Worm (Caenorhabditis elegans) whole organism, L1 larva: Measurements from ENCODE around the gene scpl-4.

ENCODE experiments used
- C04F5.9 ChIP-seq: sonication (generic microtip); optimal IDR thresholded peaks from 2 replicates; lab custom pipeline; 2016; ENCODE audit warnings: missing genetic modification characterization, missing compliant biosample characterization
- C16A3.4 ChIP-seq: fragments of 150-350 bp; optimal IDR thresholded peaks from 2 replicates; lab custom pipeline; 2014; ENCODE audit warnings: missing biosample characterization, missing genetic modification characterization
- C34B4.2 ChIP-seq: sonication (generic microtip); optimal IDR thresholded peaks from 2 replicates; lab custom pipeline; 2017; ENCODE audit warnings: mild to moderate bottlenecking, missing genetic modification characterization, missing compliant biosample characterization
- F16B12.6 ChIP-seq: fragments of 150-350 bp; optimal IDR thresholded peaks from 2 replicates; lab custom pipeline; 2014; ENCODE audit warnings: missing biosample characterization, missing genetic modification characterization
- aha-1 ChIP-seq: fragments of 150-350 bp; optimal IDR thresholded peaks from 2 replicates; lab custom pipeline; 2014; ENCODE audit warnings: missing biosample characterization, missing genetic modification characterization
- alr-1 ChIP-seq: fragments of 200-800 bp; sonication (Bioruptor generic); optimal IDR thresholded peaks from 2 replicates; lab custom pipeline; 2018; ENCODE audit warnings: borderline replicate concordance, mild to moderate bottlenecking, missing genetic modification characterization, missing compliant biosample characterization
- ceh-82 ChIP-seq, 3 experiments: fragments of 150-350 bp in 1 of 3; sonication (generic microtip) in 2 of 3; optimal IDR thresholded peaks; 2 replicates each; lab custom pipeline; 2014 to 2017; ENCODE audit warnings: missing biosample characterization in 3 of 3, missing genetic modification characterization in 3 of 3
- dpl-1 ChIP-seq, 3 experiments: fragments of 150-350 bp in 2 of 3; sonication (generic microtip) in 1 of 3; optimal IDR thresholded peaks; 2 replicates each; lab custom pipeline; 2014 to 2017; ENCODE audit warnings: missing biosample characterization in 3 of 3, missing genetic modification characterization in 3 of 3, missing genetic modification reagents in 3 of 3
- dsc-1 ChIP-seq: sonication (generic microtip); optimal IDR thresholded peaks from 2 replicates; lab custom pipeline; 2016; ENCODE audit warnings: mild to moderate bottlenecking, missing genetic modification characterization, missing compliant biosample characterization
- efl-3 ChIP-seq: fragments of 200-800 bp; sonication (Bioruptor generic); optimal IDR thresholded peaks from 2 replicates; lab custom pipeline; 2018; ENCODE audit warnings: mild to moderate bottlenecking, missing genetic modification characterization, missing compliant biosample characterization
- egl-13 ChIP-seq: sonication (generic microtip); optimal IDR thresholded peaks from 2 replicates; lab custom pipeline; 2016; ENCODE audit warnings: missing genotype, missing genetic modification reagents, missing genetic modification characterization, missing compliant biosample characterization
- egl-27 ChIP-seq, 2 experiments: fragments of 150-350 bp in 1 of 2; sonication (generic microtip); optimal IDR thresholded peaks; 3 replicates each; lab custom pipeline; 2017 to 2018; ENCODE audit warnings: missing biosample characterization in 2 of 2, missing genetic modification characterization in 2 of 2, missing genetic modification reagents in 2 of 2
- elt-3 ChIP-seq, 6 experiments: fragments of 150-350 bp in 1 of 6; sonication (generic microtip); optimal IDR thresholded peaks; 2 replicates each; lab custom pipeline; 2017 to 2018; ENCODE audit warnings: missing biosample characterization in 6 of 6, missing genetic modification characterization in 6 of 6, inconsistent platforms in 1 of 6
- fkh-10 ChIP-seq: sonication (generic microtip); optimal IDR thresholded peaks from 2 replicates; lab custom pipeline; 2017; ENCODE audit warnings: missing biosample characterization, missing genetic modification reagents, missing genetic modification characterization
- fkh-4 ChIP-seq: sonication (generic microtip); optimal IDR thresholded peaks from 2 replicates; lab custom pipeline; 2016; ENCODE audit warnings: missing compliant biosample characterization, missing genetic modification characterization, borderline replicate concordance
- grh-1 ChIP-seq: fragments of 200-800 bp; sonication (Bioruptor generic); IDR thresholded peaks from 2 replicates; pipeline ENCODE4 v1.3.6; 2022; ENCODE audit warnings: missing genetic modification reagents, missing genetic modification characterization, missing compliant biosample characterization
- hlh-17 ChIP-seq: fragments of 200-800 bp; sonication (Bioruptor generic); optimal IDR thresholded peaks from 2 replicates; lab custom pipeline; 2018; ENCODE audit warnings: missing genetic modification characterization, mild to moderate bottlenecking, missing compliant biosample characterization, moderate library complexity, borderline replicate concordance
- irx-1 ChIP-seq: sonication (generic microtip); optimal IDR thresholded peaks from 2 replicates; lab custom pipeline; 2016; ENCODE audit warnings: missing genetic modification characterization, missing compliant biosample characterization
- isw-1 ChIP-seq: fragments of 200-800 bp; sonication (Bioruptor generic); IDR thresholded peaks from 2 replicates; pipeline ENCODE4 v1.3.6; 2022; ENCODE audit warnings: missing genetic modification characterization, missing compliant biosample characterization
- lin-13 ChIP-seq: fragments of 150-350 bp; optimal IDR thresholded peaks from 2 replicates; lab custom pipeline; 2014; ENCODE audit warnings: missing biosample characterization, missing genetic modification reagents, missing genetic modification characterization
- lin-14 ChIP-seq: fragments of 200-800 bp; sonication (Bioruptor generic); optimal IDR thresholded peaks from 2 replicates; lab custom pipeline; 2018; ENCODE audit warnings: mild to moderate bottlenecking, missing genetic modification characterization, moderate library complexity, missing compliant biosample characterization
- lin-15B ChIP-seq: fragments of 150-350 bp; sonication (generic microtip); optimal IDR thresholded peaks from 3 replicates; lab custom pipeline; 2014; ENCODE audit warnings: missing biosample characterization, missing genetic modification characterization
- lin-39 ChIP-seq: fragments of 150-350 bp; optimal IDR thresholded peaks from 2 replicates; lab custom pipeline; 2014; ENCODE audit warnings: missing biosample characterization, missing genetic modification reagents, missing genetic modification characterization
- mdl-1 ChIP-seq, 2 experiments: fragments of 150-350 bp; optimal IDR thresholded peaks; 2 replicates each; lab custom pipeline; 2014 to 2017; ENCODE audit warnings: missing biosample characterization in 2 of 2, missing genetic modification characterization in 2 of 2, inconsistent platforms in 1 of 2
- mef-2 ChIP-seq: fragments of 150-350 bp; optimal IDR thresholded peaks from 2 replicates; lab custom pipeline; 2014; ENCODE audit warnings: missing biosample characterization, missing genetic modification characterization
- mep-1 ChIP-seq: fragments of 150-350 bp; optimal IDR thresholded peaks from 2 replicates; lab custom pipeline; 2014; ENCODE audit warnings: missing biosample characterization, missing genetic modification characterization
- nhr-20 ChIP-seq: sonication (generic microtip); optimal IDR thresholded peaks from 2 replicates; lab custom pipeline; 2016; ENCODE audit warnings: mild to moderate bottlenecking, missing genetic modification characterization, missing compliant biosample characterization
- nhr-47 ChIP-seq: sonication (generic microtip); optimal IDR thresholded peaks from 2 replicates; lab custom pipeline; 2016; ENCODE audit warnings: mild to moderate bottlenecking, missing genetic modification characterization, moderate library complexity, missing compliant biosample characterization
- nhr-84 ChIP-seq: sonication (generic microtip); optimal IDR thresholded peaks from 2 replicates; lab custom pipeline; 2017; ENCODE audit warnings: missing biosample characterization, missing genetic modification characterization
- pag-3 ChIP-seq: sonication (generic microtip); optimal IDR thresholded peaks from 2 replicates; lab custom pipeline; 2017; ENCODE audit warnings: missing genetic modification characterization, mild to moderate bottlenecking, missing compliant biosample characterization, antibody characterized with exemption, borderline replicate concordance; ENCODE audit not compliant: insufficient read depth
- pax-3 ChIP-seq: fragments of 200-800 bp; sonication (Bioruptor generic); optimal IDR thresholded peaks from 2 replicates; lab custom pipeline; 2018; ENCODE audit warnings: mild to moderate bottlenecking, missing genetic modification characterization, moderate library complexity, missing compliant biosample characterization
- skn-1 ChIP-seq: fragments of 150-350 bp; optimal IDR thresholded peaks from 2 replicates; lab custom pipeline; 2014; ENCODE audit warnings: missing biosample characterization, missing genetic modification characterization
- sup-37 ChIP-seq: fragments of 200-800 bp; sonication (Bioruptor generic); optimal IDR thresholded peaks from 2 replicates; lab custom pipeline; 2018; ENCODE audit warnings: mild to moderate bottlenecking, missing genetic modification characterization, missing compliant biosample characterization
- swsn-7 ChIP-seq: sonication (generic microtip); optimal IDR thresholded peaks from 2 replicates; lab custom pipeline; 2016; ENCODE audit warnings: missing genetic modification characterization, missing compliant biosample characterization
- tbx-2 ChIP-seq: sonication (generic microtip); optimal IDR thresholded peaks from 2 replicates; lab custom pipeline; 2016; ENCODE audit warnings: missing genetic modification characterization, missing compliant biosample characterization
- tlp-1 ChIP-seq: fragments of 150-350 bp; optimal IDR thresholded peaks from 2 replicates; lab custom pipeline; 2014; ENCODE audit warnings: missing biosample characterization, missing genetic modification characterization
- unc-30 ChIP-seq: sonication (generic microtip); optimal IDR thresholded peaks from 2 replicates; lab custom pipeline; 2017; ENCODE audit warnings: missing biosample characterization, missing genetic modification characterization
- unc-62 ChIP-seq: fragments of 150-350 bp; optimal IDR thresholded peaks from 2 replicates; lab custom pipeline; 2014; ENCODE audit warnings: missing biosample characterization, missing genetic modification reagents, missing genetic modification characterization
- vab-15 ChIP-seq: sonication (generic microtip); optimal IDR thresholded peaks from 2 replicates; lab custom pipeline; 2017; ENCODE audit warnings: missing genotype, mild to moderate bottlenecking, missing genetic modification characterization, missing compliant biosample characterization
- zip-4 ChIP-seq: fragments of 200-800 bp; sonication (Bioruptor generic); optimal IDR thresholded peaks from 2 replicates; lab custom pipeline; 2018; ENCODE audit warnings: mild to moderate bottlenecking, missing genetic modification characterization, moderate library complexity, missing compliant biosample characterization
- ztf-4 ChIP-seq: fragments of 150-350 bp; optimal IDR thresholded peaks from 2 replicates; lab custom pipeline; 2014; ENCODE audit warnings: missing biosample characterization, missing genetic modification characterization

Gene scpl-4

DNA sequence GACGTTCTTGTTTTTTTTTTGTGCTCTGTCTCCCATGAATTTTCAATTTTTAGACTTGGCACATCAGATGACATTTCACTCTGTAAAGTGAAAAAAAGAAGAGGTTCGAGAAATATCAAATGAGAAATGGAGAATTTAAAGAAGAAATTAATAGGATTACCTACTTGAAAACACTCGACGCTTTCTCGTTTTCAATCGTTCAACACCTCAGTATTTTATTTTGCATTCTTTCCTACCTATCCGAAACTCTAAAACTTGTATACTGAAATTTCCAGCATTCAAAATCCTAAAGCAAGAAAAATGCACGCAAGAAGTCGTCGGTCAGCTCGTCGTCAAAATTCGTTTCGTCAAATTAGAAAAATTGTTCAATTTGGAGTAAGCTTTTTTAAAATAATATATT, 36.8 kb downstream of the scpl-4 start, which contains the start of gene kvs-2:
Gene kvs-2, plus strand, starts transcription at position 301 of the 400 bp plus-strand sequence.
- TF ChIP-seq mep-1 (tag; lab: Kevin White, UChicago) = no peak
- no peak for TF ChIP-seq unc-30
- no peak for TF ChIP-seq mef-2 (tag; lab: Kevin White, UChicago)
- no peak for TF ChIP-seq pax-3
- TF ChIP-seq elt-3 (tag; optimal IDR thresholded peaks at IDR 0.05; lab: Kevin White, UChicago) = no peak
- no peak for TF ChIP-seq fkh-10 (GFP tag; lab: Kevin White, UChicago)
- no peak for TF ChIP-seq hlh-17 (GFP tag; lab: Kevin White, UChicago)
- no peak for TF ChIP-seq C16A3.4
- TF ChIP-seq fkh-4 = no peak
- no peak for TF ChIP-seq efl-3 (GFP tag; lab: Kevin White, UChicago)
- no peak for TF ChIP-seq sup-37
- no peak for TF ChIP-seq irx-1 (tag; lab: Kevin White, UChicago)
- TF ChIP-seq nhr-20 (tag; lab: Kevin White, UChicago) = no peak
- TF ChIP-seq ztf-4 (tag; lab: Kevin White, UChicago) = no peak
- no peak for TF ChIP-seq vab-15
- TF ChIP-seq unc-62 = no peak

DNA sequence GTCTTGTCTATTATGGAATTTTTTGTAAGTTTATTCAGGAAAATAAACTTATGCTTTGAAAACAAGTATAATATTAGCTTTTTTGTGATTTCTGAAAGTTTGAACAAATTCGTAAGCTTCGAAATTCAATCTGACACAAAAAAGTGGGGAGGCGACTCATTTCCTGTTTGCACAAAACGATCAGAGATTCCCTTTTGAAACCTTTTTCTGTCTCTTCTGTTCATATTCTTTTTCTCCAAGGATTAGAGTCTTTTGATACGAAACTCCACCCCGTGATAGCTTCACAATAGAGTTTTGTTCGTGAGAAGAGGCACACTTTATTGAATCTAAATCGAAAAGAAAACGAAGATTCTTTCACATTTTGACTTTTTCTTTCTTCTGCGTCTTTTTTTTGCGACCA, 42.1 kb downstream of the scpl-4 start:
- no peak for TF ChIP-seq egl-27 (tag; optimal IDR thresholded peaks at IDR 0.05; lab: Kevin White, UChicago)
- TF ChIP-seq dsc-1 (tag; lab: Kevin White, UChicago) = peak; percentile 19
- peak; percentile 45 for TF ChIP-seq lin-14
- peak; percentile 74 for TF ChIP-seq fkh-10 (GFP tag; lab: Kevin White, UChicago)
- TF ChIP-seq, all 84 proteins: peak for 3

DNA sequence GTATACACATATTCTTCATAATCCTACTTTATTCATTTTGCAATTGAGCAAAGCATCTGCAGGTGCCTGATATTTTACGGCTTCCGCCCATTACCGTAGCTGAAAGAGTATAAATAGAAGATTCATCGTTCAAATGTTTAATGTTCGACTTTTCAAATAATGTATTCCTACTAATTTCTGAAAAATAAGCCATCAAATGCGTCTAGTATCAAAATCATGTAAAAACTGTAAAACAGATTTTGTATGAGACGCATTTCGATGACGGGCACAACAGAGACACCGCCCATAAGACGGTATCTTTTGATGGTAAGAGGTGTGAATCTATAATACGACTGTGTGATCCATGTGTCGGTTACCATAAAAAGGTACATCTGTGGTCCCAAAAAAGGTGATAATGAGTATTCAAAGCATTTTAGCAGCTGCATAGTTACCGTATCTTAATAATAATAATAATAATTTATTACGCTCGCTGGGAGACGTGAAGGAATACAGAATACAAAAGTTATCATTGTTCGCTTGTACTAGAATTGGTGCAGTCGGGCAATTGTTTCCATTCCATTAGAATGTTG, 48.2 kb downstream of the scpl-4 start, which contains the start of the genes C32C4.3 and C32C4.16:
Gene C32C4.3, minus strand, starts transcription at position 101 of the 569 bp plus-strand sequence.
Gene C32C4.16, plus strand, starts transcription at position 519 of the 569 bp plus-strand sequence.
- TF ChIP-seq egl-27 (tag; optimal IDR thresholded peaks at IDR 0.05; lab: Kevin White, UChicago) = no peak
- no peak for TF ChIP-seq irx-1 (tag; lab: Kevin White, UChicago)
- no peak for TF ChIP-seq dsc-1 (tag; lab: Kevin White, UChicago)
- no peak for TF ChIP-seq dpl-1 (GFP tag; optimal IDR thresholded peaks at IDR 0.05; lab: Kevin White, UChicago)
- TF ChIP-seq tlp-1 = no peak
- TF ChIP-seq C04F5.9 = no peak
- TF ChIP-seq F16B12.6 (tag; lab: Kevin White, UChicago) = no peak
- no peak for TF ChIP-seq mdl-1 (tag; optimal IDR thresholded peaks at IDR 0.05; lab: Kevin White, UChicago)
- TF ChIP-seq zip-4 (GFP tag; lab: Kevin White, UChicago) = no peak
- TF ChIP-seq C34B4.2 (tag; lab: Kevin White, UChicago) = no peak
- no peak for TF ChIP-seq lin-13 (GFP tag; lab: Kevin White, UChicago)
- TF ChIP-seq lin-15B (tag; lab: Kevin White, UChicago) = no peak
- TF ChIP-seq alr-1 (tag; lab: Kevin White, UChicago) = no peak
- no peak for TF ChIP-seq mep-1 (tag; lab: Kevin White, UChicago)
- no peak for TF ChIP-seq tbx-2 (tag; lab: Kevin White, UChicago)
- no peak for TF ChIP-seq aha-1 (tag; lab: Kevin White, UChicago)
- no peak for TF ChIP-seq ztf-4 (tag; lab: Kevin White, UChicago)
- no peak for TF ChIP-seq lin-39 (tag; lab: Kevin White, UChicago)
- TF ChIP-seq egl-13 (tag; lab: Kevin White, UChicago) = no peak
- TF ChIP-seq skn-1 (tag; lab: Kevin White, UChicago) = no peak

DNA sequence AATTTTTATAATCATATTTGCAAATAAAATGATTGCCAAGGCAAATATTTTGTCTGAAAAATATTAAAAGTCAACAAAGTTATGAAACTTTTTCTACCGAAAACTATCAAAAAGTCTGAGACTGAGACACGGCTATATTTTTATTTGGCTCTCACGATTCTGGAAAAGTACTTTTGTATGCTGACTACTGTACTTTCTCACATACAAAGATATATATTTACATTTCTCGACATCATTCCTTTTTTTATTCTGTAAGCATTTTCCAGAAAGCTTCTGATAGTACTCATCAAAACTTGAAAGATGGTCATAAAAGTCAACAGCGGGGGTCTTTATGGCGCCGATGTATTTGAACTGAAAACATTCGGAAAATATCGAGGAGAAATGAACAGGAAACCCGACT, 49.2 kb downstream of the scpl-4 start, which contains the start of gene aqp-6:
Gene aqp-6, plus strand, starts transcription at position 301 of the 400 bp plus-strand sequence.
- TF ChIP-seq vab-15 (no peak), irx-1 (tag; lab: Kevin White, UChicago) (no peak), pag-3 (no peak), nhr-84 (no peak), swsn-7 (tag; lab: Kevin White, UChicago) (no peak), ceh-82 (tag; optimal IDR thresholded peaks at IDR 0.05; lab: Kevin White, UChicago) (no peak), isw-1 (GFP tag; lab: Robert Waterston, UW) (no peak), grh-1 (no peak), zip-4 (GFP tag; lab: Kevin White, UChicago) (no peak), nhr-47 (tag; lab: Kevin White, UChicago) (no peak)
- TF ChIP-seq, all 84 proteins: peak for 0
